Fruit fly (Drosophila melanogaster) whole organism, adult: Measurements from ENCODE around the gene ATPsynO.

Experiments used
- CG11617 ChIP-seq: fragments of 200-800 bp; sonication (Bioruptor generic); optimal IDR thresholded peaks from 2 replicates; lab custom pipeline; 2017; ENCODE audit warnings: mild to moderate bottlenecking, missing biosample characterization, missing genetic modification reagents, missing genetic modification characterization
- CG12768 ChIP-seq: fragments of 200-800 bp; sonication (Bioruptor generic); optimal IDR thresholded peaks from 2 replicates; lab custom pipeline; 2017; ENCODE audit warnings: missing biosample characterization, missing genetic modification characterization, mild to moderate bottlenecking, moderate library complexity, missing genetic modification reagents
- CG14711 ChIP-seq: fragments of 200-800 bp; sonication (Bioruptor generic); optimal IDR thresholded peaks from 2 replicates; lab custom pipeline; 2018; ENCODE audit warnings: missing biosample characterization, mild to moderate bottlenecking, missing genetic modification characterization, moderate library complexity
- CG1620 ChIP-seq: fragments of 200-800 bp; sonication (Bioruptor generic); optimal IDR thresholded peaks from 2 replicates; lab custom pipeline; 2016; ENCODE audit warnings: missing biosample characterization, missing genetic modification characterization
- CG33017 ChIP-seq: fragments of 200-800 bp; sonication (Bioruptor generic); optimal IDR thresholded peaks from 2 replicates; lab custom pipeline; 2018; ENCODE audit warnings: missing biosample characterization, mild to moderate bottlenecking, missing genetic modification characterization, moderate library complexity
- CG7045 ChIP-seq: fragments of 200-800 bp; sonication (Bioruptor generic); optimal IDR thresholded peaks from 2 replicates; lab custom pipeline; 2017; ENCODE audit warnings: missing biosample characterization, mild to moderate bottlenecking, missing genetic modification characterization
- CG7101 ChIP-seq: fragments of 200-800 bp; sonication (Bioruptor generic); optimal IDR thresholded peaks from 2 replicates; lab custom pipeline; 2018; ENCODE audit warnings: missing biosample characterization, mild to moderate bottlenecking, missing genetic modification characterization, moderate library complexity
- Clk ChIP-seq: fragments of 200-800 bp; sonication (Bioruptor generic); optimal IDR thresholded peaks from 2 replicates; lab custom pipeline; 2017; ENCODE audit warnings: missing biosample characterization, missing genetic modification characterization
- Crg-1 ChIP-seq: fragments of 200-800 bp; sonication (Bioruptor generic); optimal IDR thresholded peaks from 2 replicates; lab custom pipeline; 2016; ENCODE audit warnings: missing biosample characterization, missing genetic modification characterization
- Hr96 ChIP-seq: fragments of 200-800 bp; sonication (Bioruptor generic); optimal IDR thresholded peaks from 2 replicates; lab custom pipeline; 2016; ENCODE audit warnings: missing biosample characterization, missing genetic modification characterization
- Mnt ChIP-seq: fragments of 200-800 bp; sonication (Bioruptor generic); optimal IDR thresholded peaks from 2 replicates; lab custom pipeline; 2016; ENCODE audit warnings: missing biosample characterization, mild to moderate bottlenecking, missing genetic modification characterization
- bab1 ChIP-seq: fragments of 200-800 bp; sonication (Bioruptor generic); optimal IDR thresholded peaks from 3 replicates; lab custom pipeline; 2019; ENCODE audit warnings: missing biosample characterization, mild to moderate bottlenecking, missing genetic modification characterization, moderate library complexity
- cic ChIP-seq: fragments of 200-800 bp; sonication (Bioruptor generic); optimal IDR thresholded peaks from 2 replicates; lab custom pipeline; 2017; ENCODE audit warnings: missing biosample characterization, mild to moderate bottlenecking, missing genetic modification characterization, moderate library complexity
- cnc ChIP-seq, 2 experiments: fragments of >200 bp; optimal IDR thresholded peaks; 2 replicates each; lab custom pipeline; 2017
- kay ChIP-seq: fragments of 200-800 bp; sonication (Bioruptor generic); peaks from one replicate; lab custom pipeline; 2016; ENCODE audit warnings: missing biosample characterization, missing genetic modification characterization, borderline replicate concordance
- ovo ChIP-seq: fragments of 200-800 bp; sonication (Bioruptor generic); optimal IDR thresholded peaks from 2 replicates; lab custom pipeline; 2016; ENCODE audit warnings: missing biosample characterization, missing genetic modification characterization
- pad ChIP-seq: fragments of 200-800 bp; sonication (Bioruptor generic); optimal IDR thresholded peaks from 3 replicates; lab custom pipeline; 2017; ENCODE audit warnings: missing biosample characterization, missing genetic modification characterization, mild to moderate bottlenecking, moderate library complexity, missing genetic modification reagents
- tj ChIP-seq: fragments of 200-800 bp; sonication (Bioruptor generic); optimal IDR thresholded peaks from 3 replicates; lab custom pipeline; 2017; ENCODE audit warnings: missing biosample characterization, mild to moderate bottlenecking, missing genetic modification characterization, moderate library complexity
- toe ChIP-seq: fragments of 200-800 bp; sonication (Bioruptor generic); optimal IDR thresholded peaks from 2 replicates; lab custom pipeline; 2016; ENCODE audit warnings: missing biosample characterization, missing genetic modification characterization

Gene ATPsynO

dm6 chr3R:15281335-15281963 lies 16.1 kb downstream of the ATPsynO start:
- TF ChIP-seq toe (GFP tag; lab: Kevin White, UChicago) (no peak), cnc (optimal IDR thresholded peaks at IDR 0.05; lab: Kevin White, UChicago) (no peak), CG14711 (no peak), CG33017 (tag; lab: Kevin White, UChicago) (no peak), kay (GFP tag; lab: Kevin White, UChicago) (no peak), bab1 (GFP tag; lab: Kevin White, UChicago) (no peak), Clk (GFP tag; lab: Kevin White, UChicago) (no peak), CG7045 (GFP tag; lab: Kevin White, UChicago) (no peak)

- peak; percentile 11 for TF ChIP-seq kay (GFP tag; lab: Kevin White, UChicago)
- TF ChIP-seq CG7101 (tag; lab: Kevin White, UChicago): no peak
These were observed 16.9 kb downstream of the ATPsynO start for dm6 chr3R:15282326-15282725.

- TF ChIP-seq kay (GFP tag; lab: Kevin White, UChicago): peak; percentile 44
- peak; percentile 96 for TF ChIP-seq tj
- TF ChIP-seq Hr96 (GFP tag; lab: Kevin White, UChicago): no peak
These were observed 17.8 kb downstream of the ATPsynO start for dm6 chr3R:15282982-15283809.

dm6 chr3R:15286024-15286692 lies 20.8 kb downstream of the ATPsynO start:
- TF ChIP-seq Clk (GFP tag; lab: Kevin White, UChicago) (no peak), pad (no peak), CG14711 (no peak), cic (no peak), kay (GFP tag; lab: Kevin White, UChicago) (peak; percentile 44), CG11617 (GFP tag; lab: Kevin White, UChicago) (no peak)

dm6 chr3R:15286693-15287041 lies 21.3 kb downstream of the ATPsynO start:
- TF ChIP-seq kay (GFP tag; lab: Kevin White, UChicago): peak; percentile 11
- no peak for TF ChIP-seq CG11617 (GFP tag; lab: Kevin White, UChicago)
- peak; percentile 93 for TF ChIP-seq pad
- peak; percentile 32 for TF ChIP-seq Mnt
- no peak for TF ChIP-seq bab1 (GFP tag; lab: Kevin White, UChicago)

dm6 chr3R:15287763-15288162 lies 22.4 kb downstream of the ATPsynO start:
- no peak for TF ChIP-seq CG7045 (GFP tag; lab: Kevin White, UChicago)
- no peak for TF ChIP-seq CG33017 (tag; lab: Kevin White, UChicago)
- peak; percentile 30 for TF ChIP-seq CG1620 (GFP tag; lab: Kevin White, UChicago)
- no peak for TF ChIP-seq toe (GFP tag; lab: Kevin White, UChicago)
- no peak for TF ChIP-seq CG12768 (GFP tag; lab: Kevin White, UChicago)
- TF ChIP-seq kay (GFP tag; lab: Kevin White, UChicago): no peak
- TF ChIP-seq CG14711: peak; percentile 5
- peak; percentile 44 for TF ChIP-seq pad
- peak; percentile 33 for TF ChIP-seq Crg-1 (GFP tag; lab: Kevin White, UChicago)
- TF ChIP-seq tj: peak; percentile 100
- TF ChIP-seq ovo (GFP tag; lab: Kevin White, UChicago): peak; percentile 63
- TF ChIP-seq Hr96 (GFP tag; lab: Kevin White, UChicago): no peak
- peak in 1 of 2 experiments; percentile 32 for TF ChIP-seq cnc (optimal IDR thresholded peaks at IDR 0.05; lab: Kevin White, UChicago)
- TF ChIP-seq Mnt: peak; percentile 78

dm6 chr3R:15288802-15289201 lies 23.4 kb downstream of the ATPsynO start:
- TF ChIP-seq pad (no peak), toe (GFP tag; lab: Kevin White, UChicago) (no peak), CG12768 (GFP tag; lab: Kevin White, UChicago) (no peak)
